Worm (Caenorhabditis elegans) whole organism, L2 larva: ENCODE measurements around the gene lgg-3.

ENCODE experiments used
- lin-39 ChIP-seq: fragments of 150-350 bp; optimal IDR thresholded peaks from 2 replicates; lab custom pipeline; 2014; ENCODE audit warnings: missing biosample characterization, missing genetic modification reagents, missing genetic modification characterization
- mab-5 ChIP-seq: fragments of 150-350 bp; optimal IDR thresholded peaks from 2 replicates; lab custom pipeline; 2014; ENCODE audit warnings: missing biosample characterization, missing genetic modification characterization
- mdl-1 ChIP-seq, 2 experiments: fragments of 150-350 bp in 1 of 2; sonication (generic microtip) in 1 of 2; optimal IDR thresholded peaks; 2 replicates each; lab custom pipeline; 2017; ENCODE audit warnings: missing biosample characterization in 2 of 2, missing genetic modification characterization in 2 of 2
- nhr-23 ChIP-seq: fragments of 150-350 bp; optimal IDR thresholded peaks from 2 replicates; lab custom pipeline; 2014; ENCODE audit warnings: missing biosample characterization, missing genetic modification reagents, missing genetic modification characterization
- nhr-6 ChIP-seq: fragments of 150-350 bp; optimal IDR thresholded peaks from 2 replicates; lab custom pipeline; 2014; ENCODE audit warnings: missing biosample characterization, missing genetic modification characterization
- unc-55 ChIP-seq: fragments of 150-350 bp; sonication (generic microtip); optimal IDR thresholded peaks from 3 replicates; lab custom pipeline; 2014; ENCODE audit warnings: missing biosample characterization, missing genetic modification reagents, missing genetic modification characterization
- ztf-4 ChIP-seq: fragments of 150-350 bp; optimal IDR thresholded peaks from 2 replicates; lab custom pipeline; 2014; ENCODE audit warnings: missing biosample characterization, missing genetic modification characterization

ce11 chrIII:5691826-5692225, 6.0 kb downstream of the lgg-3 start:
- no peak for TF ChIP-seq nhr-6 (tag; lab: Kevin White, UChicago)
- TF ChIP-seq lin-39 (tag; lab: Kevin White, UChicago), result no peak
- TF ChIP-seq unc-55 (GFP tag; lab: Kevin White, UChicago), result no peak
- no peak for TF ChIP-seq mdl-1 (tag; optimal IDR thresholded peaks at IDR 0.05; lab: Kevin White, UChicago)
- TF ChIP-seq nhr-23 (tag; lab: Kevin White, UChicago), result no peak
- TF ChIP-seq ztf-4 (tag; lab: Kevin White, UChicago), result no peak
- TF ChIP-seq mab-5 (tag; lab: Kevin White, UChicago), result no peak
